Fruit fly (Drosophila melanogaster): ENCODE measurements around the gene CG31525.

CG31525 gene

dm6 chr3R:4426730-4427129 lies at the start of gene CG31525:
CG31525 (plus strand) TSS chr3R:4427030.
- TF ChIP-seq ttk (optimal IDR thresholded peaks at IDR 0.05): no peak
- no peak for TF ChIP-seq Sin3A (optimal IDR thresholded peaks at IDR 0.05)
- no peak for TF ChIP-seq Myc (optimal IDR thresholded peaks at IDR 0.05)
- no peak for TF ChIP-seq h (optimal IDR thresholded peaks at IDR 0.05)
- no peak for TF ChIP-seq psq (optimal IDR thresholded peaks at IDR 0.05)
- TF ChIP-seq insv (optimal IDR thresholded peaks at IDR 0.05): no peak

dm6 chr3R:4378363-4379354 lies 48.2 kb upstream of the CG31525 start, which contains the start of gene Sfxn1-3:
Sfxn1-3 (plus strand) TSS chr3R:4378600.
- no peak for TF ChIP-seq insv (optimal IDR thresholded peaks at IDR 0.05)
- TF ChIP-seq Sin3A (optimal IDR thresholded peaks at IDR 0.05): no peak
- no peak for TF ChIP-seq ttk (optimal IDR thresholded peaks at IDR 0.05)
- TF ChIP-seq Myc (optimal IDR thresholded peaks at IDR 0.05): no peak
- no peak for TF ChIP-seq psq (optimal IDR thresholded peaks at IDR 0.05)
- TF ChIP-seq h (optimal IDR thresholded peaks at IDR 0.05): no peak

dm6 chr3R:4381079-4381919 lies 45.5 kb upstream of the CG31525 start, which contains the start of gene Cont:
Cont (plus strand) TSS chr3R:4381306.
- TF ChIP-seq h (optimal IDR thresholded peaks at IDR 0.05) (no peak), Sin3A (optimal IDR thresholded peaks at IDR 0.05) (no peak), psq (optimal IDR thresholded peaks at IDR 0.05) (no peak), Myc (optimal IDR thresholded peaks at IDR 0.05) (no peak), insv (optimal IDR thresholded peaks at IDR 0.05) (no peak)

- TF ChIP-seq Myc (optimal IDR thresholded peaks at IDR 0.05) (no peak), ttk (optimal IDR thresholded peaks at IDR 0.05) (no peak), Sin3A (optimal IDR thresholded peaks at IDR 0.05) (no peak), h (optimal IDR thresholded peaks at IDR 0.05) (no peak), psq (optimal IDR thresholded peaks at IDR 0.05) (no peak), insv (optimal IDR thresholded peaks at IDR 0.05) (no peak)
Observed at dm6 chr3R:4382165-4382564, 44.7 kb upstream of the CG31525 start.

dm6 chr3R:4387490-4387889 lies 39.3 kb upstream of the CG31525 start, which contains the start of gene tub:
tub (plus strand) TSS chr3R:4387742.
- TF ChIP-seq psq (optimal IDR thresholded peaks at IDR 0.05) (no peak), insv (optimal IDR thresholded peaks at IDR 0.05) (no peak), ttk (optimal IDR thresholded peaks at IDR 0.05) (no peak), h (optimal IDR thresholded peaks at IDR 0.05) (no peak), Myc (optimal IDR thresholded peaks at IDR 0.05) (no peak), Sin3A (optimal IDR thresholded peaks at IDR 0.05) (no peak)

dm6 chr3R:4390133-4390532 lies 36.7 kb upstream of the CG31525 start, which contains the start of gene CG14646:
CG14646 (plus strand) TSS chr3R:4390366.
- no peak for TF ChIP-seq psq (optimal IDR thresholded peaks at IDR 0.05)
- no peak for TF ChIP-seq Sin3A (optimal IDR thresholded peaks at IDR 0.05)
- TF ChIP-seq ttk (optimal IDR thresholded peaks at IDR 0.05): no peak
- no peak for TF ChIP-seq h (optimal IDR thresholded peaks at IDR 0.05)
- no peak for TF ChIP-seq insv (optimal IDR thresholded peaks at IDR 0.05)
- TF ChIP-seq Myc (optimal IDR thresholded peaks at IDR 0.05): no peak

dm6 chr3R:4394117-4394516 lies 32.7 kb upstream of the CG31525 start, which contains the start of gene CG34112:
CG34112 (minus strand) TSS chr3R:4394259.
- TF ChIP-seq h (optimal IDR thresholded peaks at IDR 0.05) (no peak), psq (optimal IDR thresholded peaks at IDR 0.05) (no peak), Myc (optimal IDR thresholded peaks at IDR 0.05) (no peak), insv (optimal IDR thresholded peaks at IDR 0.05) (no peak)

- TF ChIP-seq insv (optimal IDR thresholded peaks at IDR 0.05): no peak
- TF ChIP-seq Sin3A (optimal IDR thresholded peaks at IDR 0.05): no peak
- TF ChIP-seq h (optimal IDR thresholded peaks at IDR 0.05): no peak
- TF ChIP-seq psq (optimal IDR thresholded peaks at IDR 0.05): no peak
- no peak for TF ChIP-seq ttk (optimal IDR thresholded peaks at IDR 0.05)
- no peak for TF ChIP-seq Myc (optimal IDR thresholded peaks at IDR 0.05)
Observed at dm6 chr3R:4394654-4395581, 31.9 kb upstream of the CG31525 start.

dm6 chr3R:4397403-4398079 lies 29.3 kb upstream of the CG31525 start, which contains the start of gene CG9855:
CG9855 (minus strand) TSS chr3R:4397875.
- no peak for TF ChIP-seq h (optimal IDR thresholded peaks at IDR 0.05)
- TF ChIP-seq Sin3A (optimal IDR thresholded peaks at IDR 0.05): no peak
- no peak for TF ChIP-seq ttk (optimal IDR thresholded peaks at IDR 0.05)
- no peak for TF ChIP-seq psq (optimal IDR thresholded peaks at IDR 0.05)
- no peak for TF ChIP-seq Myc (optimal IDR thresholded peaks at IDR 0.05)
- no peak for TF ChIP-seq insv (optimal IDR thresholded peaks at IDR 0.05)

- TF ChIP-seq h (optimal IDR thresholded peaks at IDR 0.05) (no peak), ttk (optimal IDR thresholded peaks at IDR 0.05) (no peak), psq (optimal IDR thresholded peaks at IDR 0.05) (no peak), insv (optimal IDR thresholded peaks at IDR 0.05) (no peak), Myc (optimal IDR thresholded peaks at IDR 0.05) (no peak), Sin3A (optimal IDR thresholded peaks at IDR 0.05) (no peak)
Observed at dm6 chr3R:4399810-4400496, 26.9 kb upstream of the CG31525 start.
